Worm (Caenorhabditis elegans): ENCODE measurements around the gene hpo-38.

ce11 chrIII:191803-192202 is 38.4 kb upstream of the hpo-38 start, which contains the start of gene sec-20:
- TF ChIP-seq ceh-62 (tag; optimal IDR thresholded peaks at IDR 0.05) (no peak), skn-1 (tag; optimal IDR thresholded peaks at IDR 0.05) (no peak), saeg-2 (GFP tag; IDR thresholded peaks at IDR 0.05) (no peak)

Data from whole organism, L4 larva.